Worm (Caenorhabditis elegans) whole organism, dauer: Measurements from ENCODE around the gene C29A12.22.

ENCODE experiments used
- unc-62 ChIP-seq: sonication (generic microtip); optimal IDR thresholded peaks from 2 replicates; lab custom pipeline; 2017; ENCODE audit warnings: missing biosample characterization, missing genetic modification reagents, missing genetic modification characterization

C29A12.22 gene

DNA sequence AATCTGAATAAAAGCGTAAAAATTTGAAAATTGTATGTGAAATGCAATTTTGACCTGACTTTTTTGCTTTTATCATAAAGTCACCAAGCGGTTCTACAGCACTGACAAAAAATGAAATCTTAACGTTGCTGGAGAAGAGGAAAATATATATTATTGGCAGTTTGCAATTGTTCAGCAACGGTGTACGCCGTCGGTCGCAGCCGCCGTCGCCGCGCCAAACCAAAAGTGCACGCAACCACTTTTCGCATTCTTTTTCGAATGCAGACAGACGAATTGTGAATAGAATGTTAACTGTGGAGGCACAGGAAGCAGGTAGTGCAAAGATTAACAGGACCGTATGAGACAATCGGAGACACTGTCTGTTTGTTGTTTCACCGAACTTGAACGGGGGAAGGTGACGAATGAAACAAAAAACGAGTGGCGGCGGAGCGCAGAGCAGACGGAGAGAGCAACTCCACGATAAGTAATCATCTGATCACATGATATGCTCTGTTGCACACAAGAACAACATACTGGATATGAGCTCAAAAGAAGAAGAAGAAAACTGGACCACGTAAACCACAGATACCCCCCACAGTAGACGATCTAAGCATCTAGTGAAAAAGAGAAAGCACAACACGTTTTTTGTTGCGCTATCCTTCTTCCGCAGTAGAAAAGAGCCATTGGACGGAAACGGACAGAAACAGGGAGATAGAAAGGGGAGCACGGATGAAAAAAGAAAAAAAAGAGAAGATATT is 45.2 kb downstream of the C29A12.22 start:
- no peak for TF ChIP-seq unc-62 (GFP tag; lab: Kevin White, UChicago)

DNA sequence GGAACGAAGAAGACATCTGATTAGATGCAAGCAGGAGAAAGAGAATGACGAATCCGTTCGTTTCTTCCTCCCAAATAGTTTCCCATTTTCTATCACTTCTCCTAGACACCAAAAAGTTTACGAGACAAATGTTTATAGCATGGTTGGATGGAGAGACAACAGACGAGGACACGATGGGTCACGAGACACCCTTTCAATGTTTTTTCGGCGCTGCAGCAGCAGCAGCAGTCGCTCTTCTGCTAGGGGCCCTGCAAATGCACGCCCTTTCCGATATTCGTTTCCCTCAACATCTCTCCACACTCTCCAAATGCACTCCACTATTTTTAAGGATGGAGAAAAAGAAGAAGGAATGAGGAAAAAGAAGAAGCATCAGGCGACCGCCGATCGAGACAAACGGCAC is 46.5 kb downstream of the C29A12.22 start:
- no peak for TF ChIP-seq unc-62 (GFP tag; lab: Kevin White, UChicago)

DNA sequence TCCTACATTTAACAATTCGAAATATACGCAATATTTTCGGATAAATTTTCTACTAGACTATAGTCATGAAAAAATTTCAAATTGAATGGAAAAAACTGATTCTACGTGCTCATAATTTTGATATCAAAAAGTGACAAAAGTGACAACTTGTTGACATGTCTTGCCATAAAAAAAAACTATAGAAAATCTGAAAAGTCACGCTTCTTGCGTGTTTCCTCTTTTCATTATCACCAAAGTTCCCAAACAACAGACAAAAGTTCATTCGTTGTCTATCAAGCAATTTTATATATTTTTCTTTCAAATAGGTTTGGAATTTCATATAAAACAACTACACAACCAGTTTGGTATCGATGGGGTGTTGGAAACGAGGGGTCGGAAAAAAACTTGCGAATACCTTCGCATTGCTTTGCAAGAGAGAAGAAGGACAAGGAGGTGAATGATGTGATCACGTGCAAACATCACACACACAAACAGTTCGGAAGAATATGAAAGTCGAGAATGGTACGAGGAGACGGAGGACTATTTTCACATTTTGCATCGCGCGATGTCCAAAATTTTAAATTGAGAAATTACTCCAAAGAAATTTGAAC is 47.3 kb downstream of the C29A12.22 start:
- no peak for TF ChIP-seq unc-62 (GFP tag; lab: Kevin White, UChicago)

DNA sequence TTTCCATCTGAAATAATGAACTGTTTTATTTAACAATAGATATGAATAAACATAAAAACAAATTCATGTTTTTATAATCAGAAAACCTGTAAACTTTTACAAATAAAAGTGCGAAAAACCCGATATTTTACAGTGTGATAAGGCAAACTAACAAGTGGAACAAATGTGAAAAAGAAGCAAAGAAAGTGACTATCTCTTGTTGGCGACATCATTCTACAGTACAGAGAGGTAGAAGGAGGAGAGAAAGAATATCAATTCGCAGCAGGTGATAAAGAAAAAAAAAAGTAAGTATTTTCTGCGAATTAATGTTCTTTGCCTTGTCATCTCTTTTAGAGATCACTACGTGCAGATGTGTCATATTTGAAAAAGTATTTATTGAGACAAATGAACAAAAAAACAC is 47.9 kb downstream of the C29A12.22 start:
- TF ChIP-seq unc-62 (GFP tag; lab: Kevin White, UChicago): no peak

DNA sequence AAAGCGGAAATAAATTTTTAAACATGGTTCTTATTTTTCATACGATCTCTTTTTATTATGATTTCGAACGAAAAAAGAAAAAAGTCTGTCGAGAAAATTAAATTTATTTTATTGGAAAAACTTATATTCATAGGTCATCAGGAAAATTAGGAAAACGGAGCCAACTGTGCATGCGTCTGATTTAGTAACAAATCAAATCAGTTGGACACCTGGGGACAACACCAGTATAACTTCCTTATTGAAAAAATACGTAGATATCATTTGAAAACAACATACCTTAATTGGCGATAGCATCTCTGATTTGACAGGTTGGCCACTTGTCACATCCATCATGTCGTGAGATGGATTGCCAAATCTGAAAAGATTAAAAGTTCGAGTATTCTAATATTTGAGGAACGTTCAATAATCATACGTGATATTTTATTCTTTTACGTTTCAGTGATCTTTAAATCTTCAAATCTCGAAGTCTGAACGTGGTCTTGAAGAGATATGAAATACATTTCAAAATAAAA is 48.7 kb downstream of the C29A12.22 start:
- no peak for TF ChIP-seq unc-62 (GFP tag; lab: Kevin White, UChicago)

DNA sequence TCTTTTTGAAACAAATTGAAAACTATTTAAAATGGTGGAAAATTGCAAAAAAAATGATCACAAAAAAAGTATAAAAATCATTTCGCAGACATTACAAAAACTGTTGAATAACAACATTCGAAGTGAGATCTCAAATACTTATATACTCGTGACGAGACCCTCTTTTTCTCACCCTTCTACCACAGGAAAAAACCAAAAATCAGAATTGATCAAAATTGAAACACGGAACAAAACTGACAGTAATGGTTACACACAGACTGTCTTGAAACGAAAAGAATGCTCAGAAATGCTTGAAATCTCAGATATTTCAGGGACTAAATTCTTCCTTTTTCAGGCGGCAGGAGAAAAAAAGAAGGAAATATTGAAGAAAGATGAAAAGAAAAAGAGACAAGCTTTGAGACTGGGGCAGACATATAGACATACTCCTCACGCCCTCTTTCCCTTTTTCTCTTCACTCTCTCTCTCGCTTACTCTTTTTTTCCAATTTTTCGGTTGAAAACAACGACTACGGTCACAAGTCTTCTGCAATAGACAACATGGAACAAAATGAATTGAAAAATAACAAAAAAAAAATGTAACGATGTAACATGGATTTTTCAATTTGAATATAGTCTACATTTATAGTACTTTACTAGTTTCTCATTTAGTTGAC is 49.9 kb downstream of the C29A12.22 start:
- TF ChIP-seq unc-62 (GFP tag; lab: Kevin White, UChicago): no peak
